Worm (Caenorhabditis elegans) whole organism, L4 larva: ENCODE data around the gene C35A5.3.

Source experiments
- F44E2.7 ChIP-seq: fragments of 200-800 bp; sonication (Bioruptor generic); IDR thresholded peaks from 2 replicates; pipeline ENCODE4 v2.1.2; 2022; ENCODE audit warnings: missing genetic modification characterization, missing compliant biosample characterization
- F49E8.2 ChIP-seq: sonication (generic microtip); optimal IDR thresholded peaks from 2 replicates; lab custom pipeline; 2016; ENCODE audit warnings: missing compliant biosample characterization, mild to moderate bottlenecking, missing genetic modification characterization, borderline replicate concordance
- T20F7.1 ChIP-seq: fragments of 200-800 bp; sonication (Bioruptor generic); optimal IDR thresholded peaks from 2 replicates; lab custom pipeline; 2018; ENCODE audit warnings: mild to moderate bottlenecking, missing genetic modification characterization, missing compliant biosample characterization
- Y105C5A.15 ChIP-seq: fragments of 200-800 bp; sonication (Bioruptor generic); IDR thresholded peaks from 2 replicates; pipeline ENCODE4 v1.3.6; 2022; ENCODE audit warnings: missing genetic modification characterization, missing compliant biosample characterization
- Y48G9A.11 ChIP-seq: fragments of 200-800 bp; sonication (Bioruptor generic); IDR thresholded peaks from 2 replicates; pipeline ENCODE4 v1.3.6; 2022; ENCODE audit warnings: missing genetic modification reagents, missing genetic modification characterization, missing compliant biosample characterization
- Y5F2A.4 ChIP-seq: fragments of 200-800 bp; sonication (Bioruptor generic); optimal IDR thresholded peaks from 2 replicates; lab custom pipeline; 2018; ENCODE audit warnings: mild to moderate bottlenecking, missing genetic modification characterization, missing compliant biosample characterization
- aha-1 ChIP-seq: fragments of 150-350 bp; peaks from one replicate; lab custom pipeline; 2014; ENCODE audit warnings: missing biosample characterization, missing genetic modification characterization
- ama-1 ChIP-seq: fragments of 150-350 bp; optimal IDR thresholded peaks from 2 replicates; lab custom pipeline; 2014; ENCODE audit warnings: inconsistent platforms, mixed read lengths
- arid-1 ChIP-seq: fragments of 200-800 bp; sonication (Bioruptor generic); conservative IDR thresholded peaks from 2 replicates; pipeline ENCODE4 v1.3.6; 2022; ENCODE audit warnings: missing genetic modification reagents, missing genetic modification characterization, missing compliant biosample characterization
- ceh-20 ChIP-seq: fragments of 200-800 bp; sonication (Bioruptor generic); IDR thresholded peaks from 2 replicates; pipeline ENCODE4 v1.3.6; 2022; ENCODE audit warnings: missing genetic modification reagents, missing genetic modification characterization, missing compliant biosample characterization
- ceh-28 ChIP-seq: fragments of 150-350 bp; optimal IDR thresholded peaks from 2 replicates; lab custom pipeline; 2014; ENCODE audit warnings: missing biosample characterization, missing genetic modification reagents, missing genetic modification characterization
- ceh-32 ChIP-seq: sonication (generic microtip); optimal IDR thresholded peaks from 2 replicates; lab custom pipeline; 2016; ENCODE audit warnings: mild to moderate bottlenecking, missing genetic modification characterization, missing compliant biosample characterization; ENCODE audit not compliant: poor library complexity
- ceh-62 ChIP-seq: sonication (generic microtip); optimal IDR thresholded peaks from 2 replicates; lab custom pipeline; 2017; ENCODE audit warnings: missing biosample characterization, missing genetic modification characterization
- ces-1 ChIP-seq: fragments of 150-350 bp; sonication (generic microtip); optimal IDR thresholded peaks from 4 replicates; lab custom pipeline; 2014; ENCODE audit warnings: missing biosample characterization, missing genetic modification reagents, missing genetic modification characterization
- ctbp-1 ChIP-seq: fragments of 200-800 bp; sonication (Bioruptor generic); IDR thresholded peaks from 2 replicates; pipeline ENCODE4 v1.3.6; 2022; ENCODE audit warnings: missing genetic modification reagents, missing genetic modification characterization, missing compliant biosample characterization
- daf-16 ChIP-seq, 3 experiments: sonication (generic microtip); optimal IDR thresholded peaks; 2 replicates each; lab custom pipeline; 2016 to 2017; ENCODE audit warnings: missing genetic modification characterization in 3 of 3, missing genetic modification reagents in 3 of 3, mild to moderate bottlenecking in 2 of 3, missing compliant biosample characterization in 2 of 3, missing biosample characterization in 1 of 3, moderate library complexity in 1 of 3
- dmd-6 ChIP-seq: fragments of 200-800 bp; sonication (Bioruptor generic); IDR thresholded peaks from 2 replicates; pipeline ENCODE4 v1.3.6; 2022; ENCODE audit warnings: missing genetic modification reagents, missing genetic modification characterization, missing compliant biosample characterization
- dmd-8 ChIP-seq: fragments of 200-800 bp; sonication (Bioruptor generic); IDR thresholded peaks from 2 replicates; pipeline ENCODE4 v1.3.6; 2022; ENCODE audit warnings: missing genetic modification characterization, missing compliant biosample characterization
- duxl-1 ChIP-seq: sonication (generic microtip); optimal IDR thresholded peaks from 2 replicates; lab custom pipeline; 2016; ENCODE audit warnings: mild to moderate bottlenecking, missing genetic modification characterization, moderate library complexity, missing compliant biosample characterization; ENCODE audit not compliant: poor library complexity
- dve-1 ChIP-seq: sonication (generic microtip); optimal IDR thresholded peaks from 2 replicates; lab custom pipeline; 2017; ENCODE audit warnings: antibody characterized with exemption, mild to moderate bottlenecking, missing genetic modification characterization, missing compliant biosample characterization; ENCODE audit not compliant: insufficient read depth
- egl-43 ChIP-seq: fragments of 200-800 bp; sonication (Bioruptor generic); IDR thresholded peaks from 2 replicates; pipeline ENCODE4 v1.3.6; 2022; ENCODE audit warnings: missing genetic modification reagents, missing genetic modification characterization, missing compliant biosample characterization
- hlh-30 ChIP-seq: sonication (generic microtip); optimal IDR thresholded peaks from 2 replicates; lab custom pipeline; 2017; ENCODE audit warnings: antibody characterized with exemption, mild to moderate bottlenecking, missing genetic modification characterization, missing compliant biosample characterization; ENCODE audit not compliant: insufficient read depth
- jun-1 ChIP-seq: fragments of 150-350 bp; optimal IDR thresholded peaks from 2 replicates; lab custom pipeline; 2014; ENCODE audit warnings: missing biosample characterization, missing genetic modification reagents, missing genetic modification characterization
- lin-1 ChIP-seq: fragments of 200-800 bp; sonication (Bioruptor generic); IDR thresholded peaks from 2 replicates; pipeline ENCODE4 v1.3.6; 2022; ENCODE audit warnings: missing genetic modification reagents, missing genetic modification characterization, missing compliant biosample characterization
- lin-15B ChIP-seq: fragments of 150-350 bp; sonication (generic microtip); optimal IDR thresholded peaks from 3 replicates; lab custom pipeline; 2014; ENCODE audit warnings: missing biosample characterization, missing genetic modification characterization
- lin-29 ChIP-seq: fragments of 200-800 bp; sonication (Bioruptor generic); IDR thresholded peaks from 2 replicates; pipeline ENCODE4 v1.3.6; 2022; ENCODE audit warnings: missing genetic modification reagents, missing genetic modification characterization, missing compliant biosample characterization
- lin-39 ChIP-seq: fragments of 150-350 bp; optimal IDR thresholded peaks from 2 replicates; lab custom pipeline; 2014; ENCODE audit warnings: missing biosample characterization, missing genetic modification reagents, missing genetic modification characterization
- lsy-2 ChIP-seq, 2 experiments: fragments of 150-350 bp in 1 of 2; sonication (generic microtip) in 1 of 2; optimal IDR thresholded peaks; 2 replicates each; lab custom pipeline; 2014 to 2017; ENCODE audit warnings: missing biosample characterization in 2 of 2, missing genetic modification characterization in 2 of 2
- madf-9 ChIP-seq: fragments of 200-800 bp; sonication (Bioruptor generic); conservative IDR thresholded peaks from 2 replicates; pipeline ENCODE4 v1.3.6; 2022; ENCODE audit warnings: missing genetic modification reagents, missing genetic modification characterization, missing compliant biosample characterization
- mes-2 ChIP-seq: sonication (generic microtip); optimal IDR thresholded peaks from 2 replicates; lab custom pipeline; 2016; ENCODE audit warnings: missing genotype, mild to moderate bottlenecking, missing genetic modification characterization, missing compliant biosample characterization; ENCODE audit not compliant: poor library complexity, severe bottlenecking
- mxl-2 ChIP-seq: fragments of 200-800 bp; sonication (Bioruptor generic); conservative IDR thresholded peaks from 2 replicates; pipeline ENCODE4 v1.3.6; 2022; ENCODE audit warnings: missing genetic modification reagents, missing genetic modification characterization, missing compliant biosample characterization
- nhr-102 ChIP-seq: sonication (generic microtip); optimal IDR thresholded peaks from 2 replicates; lab custom pipeline; 2016; ENCODE audit warnings: mild to moderate bottlenecking, missing genetic modification characterization, moderate library complexity, missing compliant biosample characterization
- nhr-111 ChIP-seq: fragments of 200-800 bp; sonication (Bioruptor generic); optimal IDR thresholded peaks from 2 replicates; lab custom pipeline; 2018; ENCODE audit warnings: mild to moderate bottlenecking, missing genetic modification characterization, missing compliant biosample characterization
- nhr-28 ChIP-seq: fragments of 150-350 bp; optimal IDR thresholded peaks from 2 replicates; lab custom pipeline; 2014; ENCODE audit warnings: missing biosample characterization, missing genetic modification characterization
- nhr-48 ChIP-seq: sonication (generic microtip); optimal IDR thresholded peaks from 2 replicates; lab custom pipeline; 2016; ENCODE audit warnings: mild to moderate bottlenecking, missing genetic modification characterization, missing compliant biosample characterization
- nhr-6 ChIP-seq: fragments of 150-350 bp; optimal IDR thresholded peaks from 2 replicates; lab custom pipeline; 2014; ENCODE audit warnings: missing biosample characterization, missing genetic modification characterization
- nhr-76 ChIP-seq: fragments of 150-350 bp; optimal IDR thresholded peaks from 2 replicates; lab custom pipeline; 2014; ENCODE audit warnings: missing biosample characterization, missing genetic modification characterization
- nhr-77 ChIP-seq: fragments of 150-350 bp; optimal IDR thresholded peaks from 2 replicates; lab custom pipeline; 2014; ENCODE audit warnings: missing biosample characterization, missing genetic modification characterization
- pha-4 ChIP-seq, 2 experiments: fragments of 150-350 bp in 1 of 2; fragments of 200-800 bp in 1 of 2; sonication (Bioruptor generic) in 1 of 2; IDR thresholded peaks in 1 of 2; optimal IDR thresholded peaks in 1 of 2; 2 replicates each; pipeline versions ENCODE4 v1.3.6 to Lab custom; 2014 to 2022; ENCODE audit warnings: missing genetic modification characterization in 2 of 2, missing genetic modification reagents in 2 of 2, missing biosample characterization in 1 of 2, missing compliant biosample characterization in 1 of 2
- php-3 ChIP-seq: fragments of 200-800 bp; sonication (Bioruptor generic); IDR thresholded peaks from 2 replicates; pipeline ENCODE4 v1.3.6; 2022; ENCODE audit warnings: missing genetic modification reagents, missing genetic modification characterization, missing compliant biosample characterization
- pqm-1 ChIP-seq: sonication (generic microtip); optimal IDR thresholded peaks from 2 replicates; lab custom pipeline; 2017; ENCODE audit warnings: missing biosample characterization, missing genetic modification characterization
- skn-1 ChIP-seq: fragments of 150-350 bp; optimal IDR thresholded peaks from 2 replicates; lab custom pipeline; 2014; ENCODE audit warnings: missing biosample characterization, missing genetic modification characterization
- snpc-1.2 ChIP-seq: fragments of 200-800 bp; sonication (Bioruptor generic); IDR thresholded peaks from 2 replicates; pipeline ENCODE4 v1.3.6; 2022; ENCODE audit warnings: missing genetic modification reagents, missing genetic modification characterization, missing compliant biosample characterization
- snpc-4 ChIP-seq: fragments of 150-350 bp; optimal IDR thresholded peaks from 2 replicates; lab custom pipeline; 2014; ENCODE audit warnings: missing biosample characterization, missing genetic modification characterization
- tag-97 ChIP-seq: fragments of 200-800 bp; sonication (Bioruptor generic); IDR thresholded peaks from 2 replicates; pipeline ENCODE4 v1.3.6; 2022; ENCODE audit warnings: missing genetic modification characterization, missing compliant biosample characterization
- tra-1 ChIP-seq: fragments of 200-800 bp; sonication (Bioruptor generic); IDR thresholded peaks from 2 replicates; pipeline ENCODE4 v1.3.6; 2022; ENCODE audit warnings: missing genetic modification reagents, missing genetic modification characterization, missing compliant biosample characterization
- unc-130 ChIP-seq: sonication (generic microtip); optimal IDR thresholded peaks from 2 replicates; lab custom pipeline; 2016; ENCODE audit warnings: missing genetic modification reagents, missing genetic modification characterization, missing compliant biosample characterization
- unc-62 ChIP-seq, 3 experiments: fragments of 150-350 bp in 1 of 3; sonication (generic microtip); optimal IDR thresholded peaks in 2 of 3; peaks in 1 of 3; 1 replicate in 1 of 3; 2 replicates in 2 of 3; lab custom pipeline; 2014 to 2017; ENCODE audit warnings: missing biosample characterization in 3 of 3, missing genetic modification characterization in 3 of 3, missing genetic modification reagents in 3 of 3, missing genotype in 1 of 3
- zag-1 ChIP-seq: fragments of 150-350 bp; optimal IDR thresholded peaks from 2 replicates; lab custom pipeline; 2014; ENCODE audit warnings: missing biosample characterization, missing genetic modification characterization
- zip-2 ChIP-seq: fragments of 150-350 bp; optimal IDR thresholded peaks from 2 replicates; lab custom pipeline; 2014; ENCODE audit warnings: missing biosample characterization, missing genetic modification characterization

The C35A5.3 gene

ce11 chrV:10485389-10485788 is 15.8 kb downstream of the C35A5.3 start:
- no peak for TF ChIP-seq lin-1 (GFP tag; lab: Robert Waterston, UW)
- TF ChIP-seq snpc-1.2 (GFP tag; lab: Robert Waterston, UW) = no peak
- no peak for TF ChIP-seq egl-43 (GFP tag; lab: Robert Waterston, UW)
- TF ChIP-seq ctbp-1 (GFP tag; lab: Robert Waterston, UW) = no peak
- TF ChIP-seq lin-29 = no peak
- TF ChIP-seq zip-2 (tag; lab: Kevin White, UChicago) = no peak
- no peak for TF ChIP-seq pha-4 (GFP tag; IDR thresholded peaks at IDR 0.05; lab: Robert Waterston, UW)
- no peak for TF ChIP-seq pha-4 (tag; optimal IDR thresholded peaks at IDR 0.05; lab: Kevin White, UChicago)
- no peak for TF ChIP-seq snpc-4 (tag; lab: Kevin White, UChicago)
- no peak for TF ChIP-seq tra-1 (GFP tag; lab: Robert Waterston, UW)
- TF ChIP-seq lin-15B (tag; lab: Kevin White, UChicago) = no peak
- TF ChIP-seq aha-1 (tag; lab: Kevin White, UChicago) = peak; percentile 94
- TF ChIP-seq arid-1 (GFP tag; lab: Robert Waterston, UW) = no peak
- TF ChIP-seq php-3 (GFP tag; lab: Robert Waterston, UW) = peak; percentile 75
- TF ChIP-seq ceh-28 (tag; lab: Kevin White, UChicago) = no peak
- TF ChIP-seq Y105C5A.15 (GFP tag; lab: Robert Waterston, UW) = no peak
- no peak for TF ChIP-seq F44E2.7 (GFP tag; lab: Robert Waterston, UW)
- no peak for TF ChIP-seq ces-1
- TF ChIP-seq tag-97 (GFP tag; lab: Robert Waterston, UW) = no peak
- no peak for TF ChIP-seq Y48G9A.11
- no peak for TF ChIP-seq mes-2 (tag; lab: Kevin White, UChicago)
- no peak for TF ChIP-seq Y5F2A.4 (GFP tag; lab: Kevin White, UChicago)
- TF ChIP-seq nhr-76 (tag; lab: Kevin White, UChicago) = no peak
- TF ChIP-seq nhr-77 (tag; lab: Kevin White, UChicago) = no peak
- no peak for TF ChIP-seq zag-1 (tag; lab: Kevin White, UChicago)
- TF ChIP-seq nhr-28 = peak; percentile 71
- TF ChIP-seq ama-1 (lab: Kevin White, UChicago) = no peak
- no peak for TF ChIP-seq skn-1 (tag; lab: Kevin White, UChicago)
- no peak for TF ChIP-seq jun-1 (tag; lab: Kevin White, UChicago)
- TF ChIP-seq lin-39 = no peak
- TF ChIP-seq unc-62 (GFP tag; optimal IDR thresholded peaks at IDR 0.05 in 1 of 2; lab: Kevin White, UChicago) = no peak
- TF ChIP-seq unc-62 (tag; optimal IDR thresholded peaks at IDR 0.05; lab: Kevin White, UChicago) = no peak
- TF ChIP-seq T20F7.1 (GFP tag; lab: Kevin White, UChicago) = no peak
- no peak for TF ChIP-seq unc-130 (GFP tag; lab: Kevin White, UChicago)
- no peak for TF ChIP-seq ceh-62 (tag; lab: Kevin White, UChicago)
- no peak for TF ChIP-seq duxl-1 (tag; lab: Kevin White, UChicago)
- TF ChIP-seq mxl-2 = no peak
- TF ChIP-seq dmd-6 (GFP tag; lab: Robert Waterston, UW) = peak; percentile 31; the same call in 1 of the 2 replicates
- TF ChIP-seq pqm-1 (tag; lab: Kevin White, UChicago) = peak; percentile 53
- TF ChIP-seq dve-1 (tag; lab: Kevin White, UChicago) = peak; percentile 42
- no peak for TF ChIP-seq lsy-2 (tag; optimal IDR thresholded peaks at IDR 0.05; lab: Kevin White, UChicago)
- no peak for TF ChIP-seq ceh-20 (GFP tag; lab: Robert Waterston, UW)
- no peak for TF ChIP-seq ceh-32
- no peak for TF ChIP-seq madf-9 (GFP tag; lab: Robert Waterston, UW)
- no peak for TF ChIP-seq nhr-6 (tag; lab: Kevin White, UChicago)
- no peak for TF ChIP-seq nhr-111 (GFP tag; lab: Kevin White, UChicago)
- no peak for TF ChIP-seq hlh-30 (tag; lab: Kevin White, UChicago)
- TF ChIP-seq daf-16 (GFP tag; optimal IDR thresholded peaks at IDR 0.05; lab: Kevin White, UChicago) = no peak
- peak; percentile 74 for TF ChIP-seq daf-16 (tag; optimal IDR thresholded peaks at IDR 0.05; lab: Kevin White, UChicago)
- no peak for TF ChIP-seq F49E8.2 (tag; lab: Kevin White, UChicago)
- no peak for TF ChIP-seq dmd-8 (GFP tag; lab: Robert Waterston, UW)
- peak; percentile 17 for TF ChIP-seq nhr-102 (tag; lab: Kevin White, UChicago)
- TF ChIP-seq nhr-48 (tag; lab: Kevin White, UChicago) = peak; percentile 55
